Worm (Caenorhabditis elegans): ENCODE results near the gene C27H5.6.

The C27H5.6 gene

DNA sequence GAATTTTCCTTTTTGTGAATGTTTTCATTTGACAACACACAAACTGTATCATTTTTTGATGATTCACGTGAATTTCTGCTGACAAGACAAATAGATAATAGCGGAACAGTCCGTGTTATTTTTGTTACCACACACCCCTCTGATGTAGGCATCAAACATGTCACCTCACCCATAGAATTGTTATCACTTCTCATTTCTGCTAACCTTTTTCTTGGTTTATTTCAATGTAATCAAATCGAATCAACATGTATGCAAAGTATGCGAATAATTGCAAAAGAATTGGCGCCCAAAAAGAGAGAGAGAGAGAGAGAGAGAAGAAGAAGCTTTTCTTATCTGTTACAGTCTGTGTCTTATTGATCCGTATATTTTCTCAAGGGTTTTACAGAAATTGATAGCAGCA lies 29.6 kb downstream of the C27H5.6 start (continued):
- TF ChIP-seq mep-1 (tag; optimal IDR thresholded peaks at IDR 0.05) (no peak), Y116A8C.19 (tag; optimal IDR thresholded peaks at IDR 0.05; ENCODE audit: borderline replicate concordance) (no peak), nhr-90 (tag; optimal IDR thresholded peaks at IDR 0.05; ENCODE audit: poor library complexity) (peak; percentile 19), ztf-11 (tag; optimal IDR thresholded peaks at IDR 0.05) (no peak), nhr-84 (tag; optimal IDR thresholded peaks at IDR 0.05) (no peak), lin-14 (GFP tag; optimal IDR thresholded peaks at IDR 0.05) (peak; percentile 40), fkh-8 (tag; optimal IDR thresholded peaks at IDR 0.05) (no peak), nhr-71 (tag; optimal IDR thresholded peaks at IDR 0.05) (peak; percentile 33), C04F5.9 (tag; optimal IDR thresholded peaks at IDR 0.05) (no peak), ceh-82 (tag; optimal IDR thresholded peaks at IDR 0.05) (no peak), aly-2 (tag; optimal IDR thresholded peaks at IDR 0.05) (no peak), unc-62 (GFP tag; optimal IDR thresholded peaks at IDR 0.05) (no peak), irx-1 (tag; optimal IDR thresholded peaks at IDR 0.05) (no peak), zag-1 (tag; optimal IDR thresholded peaks at IDR 0.05) (no peak), vab-15 (tag; optimal IDR thresholded peaks at IDR 0.05) (no peak), lin-39 (tag; optimal IDR thresholded peaks at IDR 0.05) (no peak), egl-27 (tag; optimal IDR thresholded peaks at IDR 0.05) (no peak), ztf-4 (tag; optimal IDR thresholded peaks at IDR 0.05) (no peak), pax-3 (tag; optimal IDR thresholded peaks at IDR 0.05) (no peak), C16A3.4 (tag; optimal IDR thresholded peaks at IDR 0.05) (peak; percentile 4), lsy-2 (tag; optimal IDR thresholded peaks at IDR 0.05) (peak in 1 of 2 experiments; percentile 8), aha-1 (tag; optimal IDR thresholded peaks at IDR 0.05) (no peak), dpl-1 (GFP tag; optimal IDR thresholded peaks at IDR 0.05) (no peak), tbx-2 (tag; optimal IDR thresholded peaks at IDR 0.05) (no peak), nhr-11 (tag; optimal IDR thresholded peaks at IDR 0.05) (no peak), nhr-12 (tag; optimal IDR thresholded peaks at IDR 0.05) (no peak), blmp-1 (tag; optimal IDR thresholded peaks at IDR 0.05) (peak; percentile 15), grh-1 (GFP tag; IDR thresholded peaks at IDR 0.05) (no peak), ces-1 (GFP tag; optimal IDR thresholded peaks at IDR 0.05) (no peak), sup-37 (GFP tag; optimal IDR thresholded peaks at IDR 0.05) (no peak), fkh-10 (GFP tag; optimal IDR thresholded peaks at IDR 0.05) (no peak), nhr-28 (tag; optimal IDR thresholded peaks at IDR 0.05) (no peak), sptf-1 (tag; optimal IDR thresholded peaks at IDR 0.05) (no peak), lin-13 (GFP tag; optimal IDR thresholded peaks at IDR 0.05) (no peak), elt-2 (tag; optimal IDR thresholded peaks at IDR 0.05) (peak; percentile 83), unc-86 (tag; optimal IDR thresholded peaks at IDR 0.05) (no peak), unc-98 (GFP tag; IDR thresholded peaks at IDR 0.05) (no peak), sox-4 (tag; optimal IDR thresholded peaks at IDR 0.05) (no peak)

DNA sequence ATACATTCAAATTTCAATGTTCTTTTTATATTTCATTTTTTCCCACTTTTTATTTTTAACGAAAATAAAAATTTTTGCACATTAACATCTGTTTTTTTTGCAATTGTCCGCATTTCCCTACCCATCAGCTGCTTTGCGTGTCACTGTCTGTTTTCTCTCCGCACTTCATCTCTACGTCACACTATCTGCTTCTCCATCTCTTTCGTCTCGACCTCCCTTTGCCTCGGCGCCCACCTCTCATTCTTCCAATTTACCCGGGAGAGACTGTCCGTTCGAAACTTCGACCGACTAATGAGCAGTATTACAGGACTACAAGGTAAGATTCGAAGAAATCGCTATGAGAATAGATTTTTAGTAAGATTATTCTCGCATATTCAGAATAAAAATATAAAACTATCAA lies 31.6 kb downstream of the C27H5.6 start, which contains the start of gene C27H5.2:
TSS of gene C27H5.2 (plus strand) at position 190 of the 400 bp plus-strand sequence.
- peak; percentile 13 for TF ChIP-seq nhr-71 (tag; optimal IDR thresholded peaks at IDR 0.05)
- peak; percentile 12 for TF ChIP-seq mep-1 (tag; optimal IDR thresholded peaks at IDR 0.05)
- TF ChIP-seq lsy-2 (tag; optimal IDR thresholded peaks at IDR 0.05), result peak in 1 of 2 experiments; percentile 8
- TF ChIP-seq aha-1 (tag; optimal IDR thresholded peaks at IDR 0.05), result no peak
- no peak for TF ChIP-seq isw-1 (GFP tag; IDR thresholded peaks at IDR 0.05)
- no peak for TF ChIP-seq fkh-10 (GFP tag; optimal IDR thresholded peaks at IDR 0.05)
- TF ChIP-seq pqm-1 (tag; optimal IDR thresholded peaks at IDR 0.05), result no peak
- TF ChIP-seq elt-2 (tag; optimal IDR thresholded peaks at IDR 0.05), result no peak
- TF ChIP-seq lin-15B (tag; optimal IDR thresholded peaks at IDR 0.05), result no peak
- TF ChIP-seq ama-1 (optimal IDR thresholded peaks at IDR 0.05), result peak; percentile 26
- TF ChIP-seq zag-1 (tag; optimal IDR thresholded peaks at IDR 0.05), result no peak
- TF ChIP-seq blmp-1 (tag; optimal IDR thresholded peaks at IDR 0.05), result peak; percentile 33
- peak; percentile 4 to 7 for TF ChIP-seq efl-1 (optimal IDR thresholded peaks at IDR 0.05)
- no peak for TF ChIP-seq efl-1 (GFP tag; optimal IDR thresholded peaks at IDR 0.05 in 1 of 2)
- no peak for TF ChIP-seq C04F5.9 (tag; optimal IDR thresholded peaks at IDR 0.05)
- TF ChIP-seq xbp-1 (tag; optimal IDR thresholded peaks at IDR 0.05), result peak; percentile 12
- no peak for TF ChIP-seq lin-13 (GFP tag; optimal IDR thresholded peaks at IDR 0.05)
- peak; percentile 42 for TF ChIP-seq lin-14 (GFP tag; optimal IDR thresholded peaks at IDR 0.05)
- no peak for TF ChIP-seq Y116A8C.19 (tag; optimal IDR thresholded peaks at IDR 0.05; ENCODE audit: borderline replicate concordance)
- TF ChIP-seq snu-23 (GFP tag; optimal IDR thresholded peaks at IDR 0.05), result peak; percentile 5
- peak; percentile 20 for TF ChIP-seq nhr-85 (tag)
- no peak for TF ChIP-seq vab-15 (tag; optimal IDR thresholded peaks at IDR 0.05)
- peak; percentile 18 for TF ChIP-seq rnt-1 (tag; optimal IDR thresholded peaks at IDR 0.05)
